Worm (Caenorhabditis elegans) whole organism, early embryonic: Measurements from ENCODE around the gene fkb-3.

Experiments used
- B0310.2 ChIP-seq: sonication (generic microtip); optimal IDR thresholded peaks from 2 replicates; lab custom pipeline; 2016; ENCODE audit warnings: mild to moderate bottlenecking, missing genetic modification characterization, missing compliant biosample characterization
- F13C5.2 ChIP-seq: sonication (generic microtip); optimal IDR thresholded peaks from 2 replicates; lab custom pipeline; 2017; ENCODE audit warnings: mild to moderate bottlenecking, missing genetic modification characterization, inconsistent platforms, missing compliant biosample characterization
- aly-1 ChIP-seq: sonication (generic microtip); optimal IDR thresholded peaks from 2 replicates; lab custom pipeline; 2016; ENCODE audit warnings: missing genetic modification characterization, missing compliant biosample characterization
- ama-1 ChIP-seq: fragments of 150-350 bp; optimal IDR thresholded peaks from 2 replicates; lab custom pipeline; 2014
- ceh-13 ChIP-seq: fragments of 200-800 bp; sonication (Bioruptor generic); optimal IDR thresholded peaks from 2 replicates; lab custom pipeline; 2018; ENCODE audit warnings: mild to moderate bottlenecking, missing genetic modification characterization, missing compliant biosample characterization
- ceh-36 ChIP-seq: sonication (generic microtip); optimal IDR thresholded peaks from 2 replicates; lab custom pipeline; 2016; ENCODE audit warnings: missing genetic modification characterization, inconsistent platforms, missing compliant biosample characterization
- ets-7 ChIP-seq: sonication (generic microtip); optimal IDR thresholded peaks from 2 replicates; lab custom pipeline; 2016; ENCODE audit warnings: missing genotype, missing genetic modification characterization, missing compliant biosample characterization
- flt-1 ChIP-seq: fragments of 200-800 bp; sonication (Bioruptor generic); IDR thresholded peaks from 2 replicates; pipeline ENCODE4 v1.3.6; 2022; ENCODE audit warnings: missing genetic modification characterization, missing compliant biosample characterization
- hmbx-1 ChIP-seq: sonication (generic microtip); optimal IDR thresholded peaks from 2 replicates; lab custom pipeline; 2016; ENCODE audit warnings: mild to moderate bottlenecking, missing genetic modification characterization, missing compliant biosample characterization
- hmg-4 ChIP-seq: fragments of 200-800 bp; sonication (Bioruptor generic); optimal IDR thresholded peaks from 2 replicates; lab custom pipeline; 2018; ENCODE audit warnings: mild to moderate bottlenecking, missing genetic modification characterization, missing compliant biosample characterization
- hnd-1 ChIP-seq: sonication (generic microtip); optimal IDR thresholded peaks from 2 replicates; lab custom pipeline; 2016; ENCODE audit warnings: missing genetic modification characterization, missing compliant biosample characterization
- pes-1 ChIP-seq: fragments of 200-800 bp; sonication (Bioruptor generic); IDR thresholded peaks from 2 replicates; pipeline ENCODE4 v1.3.6; 2022; ENCODE audit warnings: missing genetic modification reagents, missing genetic modification characterization, missing compliant biosample characterization
- scrt-1 ChIP-seq: fragments of 200-800 bp; sonication (Bioruptor generic); IDR thresholded peaks from 2 replicates; pipeline ENCODE4 v1.3.6; 2022; ENCODE audit warnings: missing genetic modification characterization, missing compliant biosample characterization
- sea-1 ChIP-seq: fragments of 200-800 bp; sonication (Bioruptor generic); conservative IDR thresholded peaks from 2 replicates; pipeline ENCODE4 v1.3.6; 2022; ENCODE audit warnings: missing genetic modification characterization, missing compliant biosample characterization
- tbx-11 ChIP-seq: fragments of 200-800 bp; sonication (Bioruptor generic); IDR thresholded peaks from 2 replicates; pipeline ENCODE4 v1.3.6; 2022; ENCODE audit warnings: missing genetic modification characterization, missing compliant biosample characterization
- tbx-37 ChIP-seq: fragments of 200-800 bp; sonication (Bioruptor generic); conservative IDR thresholded peaks from 2 replicates; pipeline ENCODE4 v1.3.6; 2022; ENCODE audit warnings: missing genetic modification reagents, missing genetic modification characterization, missing compliant biosample characterization
- tra-4 ChIP-seq: sonication (generic microtip); optimal IDR thresholded peaks from 2 replicates; lab custom pipeline; 2017; ENCODE audit warnings: missing genetic modification characterization, missing compliant biosample characterization

fkb-3 gene

ce11 chrV:7216016-7216415, 9.0 kb upstream of the fkb-3 start:
- TF ChIP-seq ceh-13 = no peak
- TF ChIP-seq aly-1 = no peak
- TF ChIP-seq B0310.2 (tag; lab: Kevin White, UChicago) = no peak
- no peak for TF ChIP-seq hmg-4 (GFP tag; lab: Kevin White, UChicago)
- TF ChIP-seq hnd-1 (tag; lab: Kevin White, UChicago) = no peak
- no peak for TF ChIP-seq tra-4
- TF ChIP-seq flt-1 (GFP tag; lab: Robert Waterston, UW) = no peak
- TF ChIP-seq ets-7 (tag; lab: Kevin White, UChicago) = no peak
- TF ChIP-seq F13C5.2 (tag; lab: Kevin White, UChicago) = no peak
- no peak for TF ChIP-seq pes-1 (GFP tag; lab: Robert Waterston, UW)
- TF ChIP-seq tbx-11 (GFP tag; lab: Robert Waterston, UW) = no peak
- no peak for TF ChIP-seq hmbx-1 (tag; lab: Kevin White, UChicago)
- no peak for TF ChIP-seq scrt-1
- no peak for TF ChIP-seq ceh-36 (tag; lab: Kevin White, UChicago)

- TF ChIP-seq hnd-1 (tag; lab: Kevin White, UChicago) = no peak
- no peak for TF ChIP-seq tbx-37 (GFP tag; lab: Robert Waterston, UW)
- TF ChIP-seq ets-7 (tag; lab: Kevin White, UChicago) = no peak
- no peak for TF ChIP-seq F13C5.2 (tag; lab: Kevin White, UChicago)
- no peak for TF ChIP-seq aly-1
- TF ChIP-seq hmg-4 (GFP tag; lab: Kevin White, UChicago) = no peak
These were observed 6.0 kb upstream of the fkb-3 start, which contains the start of gene C13F10.5 for ce11 chrV:7218988-7219387. TSS of gene C13F10.5 (minus strand) at chrV:7219088.

- peak; percentile 4 for TF ChIP-seq hmg-4 (GFP tag; lab: Kevin White, UChicago)
- TF ChIP-seq flt-1 (GFP tag; lab: Robert Waterston, UW) = no peak
These were observed 4.0 kb upstream of the fkb-3 start, which contains the start of the genes C13F10.8, C13F10.6 and kxd-1 for ce11 chrV:7220973-7221519. TSS of gene C13F10.8 (minus strand) at chrV:7221023. TSS of gene C13F10.6 (minus strand) at chrV:7221039. TSS of gene kxd-1 (plus strand) at chrV:7221469.

- TF ChIP-seq aly-1 (no peak), tra-4 (no peak), tbx-11 (GFP tag; lab: Robert Waterston, UW) (no peak), hmg-4 (GFP tag; lab: Kevin White, UChicago) (no peak), flt-1 (GFP tag; lab: Robert Waterston, UW) (no peak), scrt-1 (no peak), ceh-36 (tag; lab: Kevin White, UChicago) (no peak), ama-1 (lab: Kevin White, UChicago) (no peak), hmbx-1 (tag; lab: Kevin White, UChicago) (no peak), tbx-37 (GFP tag; lab: Robert Waterston, UW) (no peak)
These were observed 1.9 kb upstream of the fkb-3 start, which contains the start of gene C13F10.7 for ce11 chrV:7223152-7223551. TSS of gene C13F10.7 (minus strand) at chrV:7223252.

ce11 chrV:7223941-7224340, 1.1 kb upstream of the fkb-3 start, which contains the start of gene C13F10.1:
TSS of gene C13F10.1 (plus strand) at chrV:7224078.
- TF ChIP-seq ceh-36 (tag; lab: Kevin White, UChicago) (no peak), flt-1 (GFP tag; lab: Robert Waterston, UW) (no peak), B0310.2 (tag; lab: Kevin White, UChicago) (no peak), aly-1 (no peak), ets-7 (tag; lab: Kevin White, UChicago) (no peak), sea-1 (GFP tag; lab: Robert Waterston, UW) (no peak), hmg-4 (GFP tag; lab: Kevin White, UChicago) (no peak), tbx-37 (GFP tag; lab: Robert Waterston, UW) (no peak), hnd-1 (tag; lab: Kevin White, UChicago) (no peak), hmbx-1 (tag; lab: Kevin White, UChicago) (no peak), scrt-1 (no peak), tbx-11 (GFP tag; lab: Robert Waterston, UW) (no peak), F13C5.2 (tag; lab: Kevin White, UChicago) (no peak), pes-1 (GFP tag; lab: Robert Waterston, UW) (no peak), ama-1 (lab: Kevin White, UChicago) (no peak)

ce11 chrV:7224353-7224752, 670 bp upstream of the fkb-3 start:
- no peak for TF ChIP-seq pes-1 (GFP tag; lab: Robert Waterston, UW)
- TF ChIP-seq hmg-4 (GFP tag; lab: Kevin White, UChicago) = no peak
- TF ChIP-seq sea-1 (GFP tag; lab: Robert Waterston, UW) = no peak
- TF ChIP-seq tra-4 = no peak
- TF ChIP-seq scrt-1 = no peak
- no peak for TF ChIP-seq F13C5.2 (tag; lab: Kevin White, UChicago)
- no peak for TF ChIP-seq hmbx-1 (tag; lab: Kevin White, UChicago)
- TF ChIP-seq ama-1 (lab: Kevin White, UChicago) = no peak
- TF ChIP-seq tbx-11 (GFP tag; lab: Robert Waterston, UW) = no peak
- TF ChIP-seq ets-7 (tag; lab: Kevin White, UChicago) = no peak
- no peak for TF ChIP-seq ceh-13
- no peak for TF ChIP-seq ceh-36 (tag; lab: Kevin White, UChicago)
- TF ChIP-seq flt-1 (GFP tag; lab: Robert Waterston, UW) = no peak
- TF ChIP-seq B0310.2 (tag; lab: Kevin White, UChicago) = no peak
- TF ChIP-seq aly-1 = no peak
- TF ChIP-seq hnd-1 (tag; lab: Kevin White, UChicago) = no peak
- no peak for TF ChIP-seq tbx-37 (GFP tag; lab: Robert Waterston, UW)

ce11 chrV:7225894-7226293, 871 bp downstream of the fkb-3 start:
- TF ChIP-seq B0310.2 (tag; lab: Kevin White, UChicago) = no peak
- peak; percentile 75 for TF ChIP-seq ama-1 (lab: Kevin White, UChicago)
- TF ChIP-seq scrt-1 = no peak
- no peak for TF ChIP-seq ceh-13
- no peak for TF ChIP-seq aly-1
